Fruit fly (Drosophila melanogaster) Kc167 (cell line): ENCODE measurements around the gene CG34011.

ENCODE experiments used
- h ChIP-seq: fragments of >200 bp; optimal IDR thresholded peaks from 3 replicates; lab custom pipeline; 2018; ENCODE audit warnings: missing external identifiers
- insv ChIP-seq: fragments of >200 bp; optimal IDR thresholded peaks from 3 replicates; lab custom pipeline; 2018; ENCODE audit warnings: missing external identifiers
- psq ChIP-seq: fragments of >200 bp; optimal IDR thresholded peaks from 2 replicates; lab custom pipeline; 2017; ENCODE audit warnings: missing external identifiers
- ttk ChIP-seq: sonication (Bioruptor generic); optimal IDR thresholded peaks from 2 replicates; lab custom pipeline; 2017; ENCODE audit warnings: missing external identifiers

- TF ChIP-seq ttk (no peak), h (lab: Kevin White, UChicago) (no peak), insv (lab: Kevin White, UChicago) (no peak), psq (lab: Kevin White, UChicago) (no peak)
These were observed 24.2 kb downstream of the CG34011 start for dm6 chr2L:5740740-5741139.
